Fruit fly (Drosophila melanogaster) ovary, adult (tissue): ENCODE data around the gene Vps26.

Source experiments
- CG17801 ChIP-seq: fragments of 200-800 bp; optimal IDR thresholded peaks from 2 replicates; lab custom pipeline; 2019; ENCODE audit warnings: missing biosample characterization, mild to moderate bottlenecking, missing genetic modification characterization, moderate library complexity; ENCODE audit not compliant: partially characterized antibody

Gene Vps26

dm6 chrX:1873515-1874126 is at the start of gene Vps26, which contains the start of gene Pgam5:
Vps26 (plus strand) TSS chrX:1873853.
Pgam5 (minus strand) TSS chrX:1873565.
- TF ChIP-seq CG17801 (GFP tag; lab: Kevin White, UChicago) = no peak

dm6 chrX:1823883-1824609 is 49.6 kb upstream of the Vps26 start:
- no peak for TF ChIP-seq CG17801 (GFP tag; lab: Kevin White, UChicago)

DNA sequence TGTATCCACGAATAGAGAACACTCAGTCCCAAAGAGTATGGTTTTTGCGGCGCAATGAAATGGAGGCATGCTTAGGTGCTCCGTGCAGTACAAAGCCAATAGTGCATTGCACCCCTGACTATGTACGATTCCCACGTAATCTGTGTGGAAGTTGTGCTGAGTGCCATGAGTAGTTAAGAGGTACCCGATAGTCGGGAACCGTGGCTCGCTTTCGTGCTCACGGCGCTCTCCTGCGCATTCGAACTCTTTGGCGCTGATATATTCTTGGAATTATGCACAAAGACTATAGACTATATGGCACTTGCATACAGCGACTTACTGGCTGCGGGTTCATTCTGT is 49.1 kb upstream of the Vps26 start:
- TF ChIP-seq CG17801 (GFP tag; lab: Kevin White, UChicago) = no peak

- peak; percentile 35 for TF ChIP-seq CG17801 (GFP tag; lab: Kevin White, UChicago)
These were observed 47.5 kb upstream of the Vps26 start for dm6 chrX:1825912-1826862.

DNA sequence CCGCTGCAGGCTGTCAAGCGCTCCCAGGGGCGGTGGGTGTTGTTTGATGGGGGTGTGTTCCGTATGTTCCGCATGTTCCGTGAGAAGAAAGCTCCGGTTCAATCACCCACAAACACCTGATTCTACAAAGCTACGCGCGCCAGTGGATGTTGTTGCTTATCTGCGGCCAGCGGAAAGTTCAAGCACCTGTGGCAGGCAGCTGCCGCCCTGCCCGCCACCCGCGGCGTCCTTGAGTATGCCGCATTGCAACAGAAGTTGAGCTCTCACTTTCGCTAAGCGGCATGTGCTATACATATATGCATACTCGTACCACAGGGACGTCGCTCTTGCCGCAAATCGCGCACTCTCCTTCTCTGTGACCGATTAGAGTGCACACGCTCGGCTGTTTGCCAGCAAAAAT is 45.6 kb upstream of the Vps26 start:
- no peak for TF ChIP-seq CG17801 (GFP tag; lab: Kevin White, UChicago)

dm6 chrX:1830396-1831218 is 43.0 kb upstream of the Vps26 start:
- TF ChIP-seq CG17801 (GFP tag; lab: Kevin White, UChicago) = peak; percentile 98

- no peak for TF ChIP-seq CG17801 (GFP tag; lab: Kevin White, UChicago)
These were observed 42.5 kb upstream of the Vps26 start for dm6 chrX:1831219-1831555.

DNA sequence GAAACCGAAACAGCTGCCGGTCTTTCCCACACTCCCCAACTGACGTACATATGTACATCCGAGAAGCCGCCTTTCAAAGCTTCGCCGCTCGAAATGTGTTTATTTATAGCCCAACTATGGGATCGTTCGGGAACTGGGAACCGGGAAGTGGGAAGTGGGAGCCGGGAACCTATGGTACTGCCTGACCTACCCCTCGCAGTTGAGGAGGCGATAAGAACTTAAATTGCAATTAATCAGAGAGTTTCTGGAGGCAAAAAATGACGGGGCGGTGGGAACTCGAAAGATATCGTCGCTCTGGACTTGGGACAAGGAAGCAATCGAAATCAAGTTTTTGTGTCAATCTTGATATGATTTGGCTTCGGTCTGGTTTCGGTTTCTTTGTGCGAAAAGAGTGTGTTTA is 41.0 kb upstream of the Vps26 start:
- no peak for TF ChIP-seq CG17801 (GFP tag; lab: Kevin White, UChicago)

DNA sequence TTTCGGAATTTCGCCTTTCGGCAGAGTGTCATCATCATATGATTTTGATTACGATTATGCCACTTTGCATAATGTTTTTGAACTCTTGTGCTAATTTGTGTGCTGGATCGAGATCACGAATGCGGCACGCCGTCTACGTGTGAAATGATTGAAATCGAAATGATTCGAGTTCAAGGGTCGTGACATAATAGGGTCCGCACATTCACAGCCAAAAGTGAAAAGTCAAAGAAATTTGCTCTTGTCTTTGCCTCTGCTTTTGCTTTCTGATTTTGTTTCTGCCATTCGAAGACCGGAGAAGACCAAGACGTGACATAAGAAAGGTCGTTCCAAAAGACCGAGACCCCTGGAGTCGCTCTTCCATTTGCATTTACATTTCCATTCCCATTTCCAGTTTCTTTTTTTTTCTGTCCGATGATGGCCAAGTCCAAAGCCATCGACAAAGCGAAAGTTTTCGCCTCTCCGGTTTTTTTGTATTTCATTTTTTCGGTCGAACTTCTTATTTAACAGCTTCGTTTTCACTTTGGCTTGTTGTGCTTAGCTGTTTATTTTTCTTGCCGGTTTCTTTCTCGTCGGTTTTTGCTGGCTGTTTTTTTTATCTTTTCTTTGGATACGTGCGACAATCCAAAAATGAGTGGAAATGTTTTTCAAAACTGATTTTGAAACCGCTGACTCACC is 38.8 kb upstream of the Vps26 start:
- peak; percentile 74 for TF ChIP-seq CG17801 (GFP tag; lab: Kevin White, UChicago)

DNA sequence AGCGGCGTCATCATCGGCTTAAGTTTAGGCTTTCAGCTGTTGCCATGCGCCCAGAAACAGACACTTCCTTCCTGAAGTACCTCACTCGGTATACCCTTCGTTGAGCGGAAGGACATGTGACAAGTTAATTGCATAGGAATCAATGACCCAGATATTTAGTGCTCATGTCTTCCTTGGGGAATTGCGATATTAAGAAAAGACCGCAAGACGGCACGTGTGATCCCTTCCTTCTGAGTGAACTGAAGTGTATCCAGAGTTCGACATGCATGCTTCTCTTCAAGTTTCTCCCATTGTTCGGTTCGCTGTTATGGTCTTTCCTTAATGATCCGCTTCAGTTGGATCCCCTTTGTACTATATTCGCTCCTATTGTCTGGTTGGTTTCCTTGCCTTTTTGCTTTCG is 33.1 kb upstream of the Vps26 start:
- TF ChIP-seq CG17801 (GFP tag; lab: Kevin White, UChicago) = no peak

dm6 chrX:1842875-1843274 is 30.8 kb upstream of the Vps26 start:
- peak; percentile 43 for TF ChIP-seq CG17801 (GFP tag; lab: Kevin White, UChicago)

DNA sequence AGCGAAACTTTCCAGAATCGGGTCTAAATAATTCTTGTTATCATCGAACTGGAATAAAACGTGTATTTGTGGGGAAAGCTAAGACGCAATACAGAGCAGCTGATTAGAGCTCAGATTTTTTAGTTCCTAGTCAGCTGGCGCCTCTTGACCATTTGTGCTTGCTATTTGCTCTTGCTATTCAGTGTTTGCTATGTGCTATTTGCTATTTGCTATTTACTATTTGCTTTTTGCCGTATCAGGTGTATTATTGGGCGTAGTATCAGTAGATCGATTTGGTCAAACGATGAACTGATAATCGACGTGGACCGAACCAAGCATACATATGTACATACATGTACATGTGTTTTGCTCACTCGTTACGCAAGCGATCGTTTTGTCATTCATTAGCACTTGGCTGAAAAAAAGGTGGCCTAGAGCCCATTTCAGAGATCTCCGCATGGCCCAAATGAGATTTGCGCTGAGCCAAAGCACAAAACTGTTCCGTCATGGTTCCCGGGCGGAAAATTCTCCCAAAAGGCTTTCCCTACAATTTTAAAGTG is 28.2 kb upstream of the Vps26 start:
- TF ChIP-seq CG17801 (GFP tag; lab: Kevin White, UChicago) = no peak

DNA sequence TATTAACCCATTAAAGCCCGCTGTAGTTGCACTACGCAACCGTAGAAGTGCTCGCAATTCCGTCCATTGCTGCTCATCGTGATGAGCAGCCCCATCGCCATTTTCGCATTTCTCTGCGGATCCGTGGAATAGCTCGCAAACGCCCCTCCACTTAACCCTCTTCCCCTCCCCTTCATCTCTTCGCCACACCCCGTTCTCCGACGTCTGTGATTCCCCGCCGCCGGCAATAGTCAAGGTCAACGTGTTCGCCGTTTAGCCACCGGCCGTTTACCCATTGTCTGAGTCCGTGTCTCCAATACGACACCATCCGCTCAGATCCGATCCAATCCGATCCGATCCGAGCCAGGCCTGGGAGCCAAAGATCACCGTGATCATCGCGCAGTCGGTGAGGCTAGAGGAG is 27.3 kb upstream of the Vps26 start:
- no peak for TF ChIP-seq CG17801 (GFP tag; lab: Kevin White, UChicago)

DNA sequence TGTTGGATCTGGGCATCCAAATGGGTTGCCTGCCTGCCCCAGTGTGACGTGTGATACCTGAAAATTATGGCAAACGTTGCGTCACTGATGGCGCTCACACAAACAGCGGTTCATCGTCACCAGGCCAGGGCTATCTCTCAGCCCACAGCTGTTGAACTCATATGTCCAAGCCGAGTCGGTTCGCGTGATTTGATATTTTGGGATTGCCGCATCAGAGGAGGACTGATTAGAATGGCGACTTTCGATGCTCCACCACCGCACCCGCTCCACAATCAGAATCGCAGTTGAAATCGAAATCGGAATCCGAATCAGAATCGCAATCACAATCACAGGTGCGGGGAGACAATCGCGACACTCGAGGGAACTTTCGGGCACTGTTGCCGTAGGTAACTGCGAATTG is 25.9 kb upstream of the Vps26 start:
- no peak for TF ChIP-seq CG17801 (GFP tag; lab: Kevin White, UChicago)
